Worm (Caenorhabditis elegans) whole organism, young adult: ENCODE measurements around the gene F47B8.14.

Experiments
- B0019.2 ChIP-seq: fragments of 200-800 bp; sonication (Bioruptor generic); conservative IDR thresholded peaks from 2 replicates; pipeline ENCODE4 v1.3.6; 2022; ENCODE audit warnings: missing genetic modification reagents, missing genetic modification characterization, missing compliant biosample characterization
- B0035.1 ChIP-seq: sonication (generic microtip); optimal IDR thresholded peaks from 2 replicates; lab custom pipeline; 2016; ENCODE audit warnings: missing genetic modification characterization, mild to moderate bottlenecking, missing compliant biosample characterization, missing genotype, missing genetic modification reagents
- B0261.1 ChIP-seq: sonication (generic microtip); optimal IDR thresholded peaks from 2 replicates; lab custom pipeline; 2016; ENCODE audit warnings: mild to moderate bottlenecking, missing genetic modification characterization, moderate library complexity, missing compliant biosample characterization
- C06A6.2 ChIP-seq: fragments of 200-800 bp; sonication (Bioruptor generic); conservative IDR thresholded peaks from 2 replicates; pipeline ENCODE4 v1.3.6; 2022; ENCODE audit warnings: missing genetic modification characterization, missing compliant biosample characterization
- C17E4.6 ChIP-seq: fragments of 200-800 bp; sonication (Bioruptor generic); IDR thresholded peaks from 2 replicates; pipeline ENCODE4 v1.3.6; 2022; ENCODE audit warnings: missing genetic modification reagents, missing genetic modification characterization, missing compliant biosample characterization
- F55B11.4 ChIP-seq: sonication (generic microtip); optimal IDR thresholded peaks from 2 replicates; lab custom pipeline; 2016; ENCODE audit warnings: missing compliant biosample characterization, missing genetic modification characterization, borderline replicate concordance; ENCODE audit not compliant: insufficient read depth
- F57A8.1 ChIP-seq: fragments of 200-800 bp; sonication (Bioruptor generic); optimal IDR thresholded peaks from 2 replicates; lab custom pipeline; 2018; ENCODE audit warnings: mild to moderate bottlenecking, missing genetic modification characterization, moderate library complexity, missing compliant biosample characterization
- F57C9.4 ChIP-seq: sonication (generic microtip); optimal IDR thresholded peaks from 2 replicates; lab custom pipeline; 2017; ENCODE audit warnings: mild to moderate bottlenecking, missing genetic modification characterization, missing compliant biosample characterization
- T07F8.4 ChIP-seq: sonication (generic microtip); optimal IDR thresholded peaks from 2 replicates; lab custom pipeline; 2016; ENCODE audit warnings: mild to moderate bottlenecking, missing genetic modification characterization, moderate library complexity, missing compliant biosample characterization
- Y53F4B.3 ChIP-seq: fragments of 200-800 bp; sonication (Bioruptor generic); IDR thresholded peaks from 2 replicates; pipeline ENCODE4 v1.3.6; 2022; ENCODE audit warnings: missing genetic modification reagents, missing genetic modification characterization, missing compliant biosample characterization
- Y67H2A.10 ChIP-seq: fragments of 200-800 bp; sonication (Bioruptor generic); conservative IDR thresholded peaks from 2 replicates; pipeline ENCODE4 v1.3.6; 2022; ENCODE audit warnings: missing genetic modification reagents, missing genetic modification characterization, missing compliant biosample characterization
- akir-1 ChIP-seq: fragments of 200-800 bp; sonication (Bioruptor generic); optimal IDR thresholded peaks from 2 replicates; lab custom pipeline; 2018; ENCODE audit warnings: mild to moderate bottlenecking, missing genetic modification characterization, moderate library complexity, missing compliant biosample characterization
- aptf-2 ChIP-seq: fragments of 200-800 bp; sonication (Bioruptor generic); conservative IDR thresholded peaks from 2 replicates; pipeline ENCODE4 v1.3.6; 2022; ENCODE audit warnings: missing genetic modification reagents, missing genetic modification characterization, missing compliant biosample characterization
- athp-1 ChIP-seq: sonication (generic microtip); optimal IDR thresholded peaks from 2 replicates; lab custom pipeline; 2017; ENCODE audit warnings: mild to moderate bottlenecking, missing genetic modification characterization, missing compliant biosample characterization
- attf-3 ChIP-seq: fragments of 200-800 bp; sonication (Bioruptor generic); conservative IDR thresholded peaks from 2 replicates; pipeline ENCODE4 v1.3.6; 2022; ENCODE audit warnings: missing genetic modification reagents, missing genetic modification characterization, missing compliant biosample characterization
- cebp-2 ChIP-seq: fragments of 200-800 bp; sonication (Bioruptor generic); IDR thresholded peaks from 2 replicates; pipeline ENCODE4 v1.3.6; 2022; ENCODE audit warnings: missing genetic modification characterization, missing compliant biosample characterization
- ceh-27 ChIP-seq: fragments of 200-800 bp; sonication (Bioruptor generic); optimal IDR thresholded peaks from 2 replicates; lab custom pipeline; 2018; ENCODE audit warnings: mild to moderate bottlenecking, missing genetic modification characterization, moderate library complexity, missing compliant biosample characterization
- ceh-40 ChIP-seq: fragments of 200-800 bp; sonication (Bioruptor generic); IDR thresholded peaks from 2 replicates; pipeline ENCODE4 v1.3.6; 2022; ENCODE audit warnings: missing genetic modification characterization, missing compliant biosample characterization
- ceh-91 ChIP-seq: fragments of 200-800 bp; sonication (Bioruptor generic); IDR thresholded peaks from 2 replicates; pipeline ENCODE4 v1.3.6; 2022; ENCODE audit warnings: missing genetic modification reagents, missing genetic modification characterization, missing compliant biosample characterization
- chd-7 ChIP-seq: sonication (generic microtip); optimal IDR thresholded peaks from 2 replicates; lab custom pipeline; 2016; ENCODE audit warnings: mild to moderate bottlenecking, missing genetic modification characterization, moderate library complexity, missing compliant biosample characterization
- dpff-1 ChIP-seq: sonication (generic microtip); optimal IDR thresholded peaks from 2 replicates; lab custom pipeline; 2017; ENCODE audit warnings: mild to moderate bottlenecking, missing genetic modification characterization, missing compliant biosample characterization
- fkh-3 ChIP-seq: sonication (generic microtip); optimal IDR thresholded peaks from 2 replicates; lab custom pipeline; 2016; ENCODE audit warnings: mild to moderate bottlenecking, missing genetic modification characterization, missing compliant biosample characterization
- hlh-12 ChIP-seq: sonication (generic microtip); optimal IDR thresholded peaks from 2 replicates; lab custom pipeline; 2016; ENCODE audit warnings: missing genetic modification characterization, missing compliant biosample characterization
- hmg-1.2 ChIP-seq: fragments of 200-800 bp; sonication (Bioruptor generic); IDR thresholded peaks from 2 replicates; pipeline ENCODE4 v1.3.6; 2022; ENCODE audit warnings: missing genetic modification reagents, missing genetic modification characterization, missing compliant biosample characterization
- lag-1 ChIP-seq: fragments of 200-800 bp; sonication (Bioruptor generic); IDR thresholded peaks from 2 replicates; pipeline ENCODE4 v1.3.6; 2022; ENCODE audit warnings: missing genetic modification reagents, missing genetic modification characterization, missing compliant biosample characterization
- lsl-1 ChIP-seq: fragments of 200-800 bp; sonication (Bioruptor generic); optimal IDR thresholded peaks from 2 replicates; lab custom pipeline; 2018; ENCODE audit warnings: mild to moderate bottlenecking, missing genetic modification characterization, moderate library complexity, missing compliant biosample characterization
- madf-10 ChIP-seq: sonication (generic microtip); optimal IDR thresholded peaks from 2 replicates; lab custom pipeline; 2016; ENCODE audit warnings: mild to moderate bottlenecking, missing genetic modification characterization, missing compliant biosample characterization
- mcd-1 ChIP-seq: fragments of 200-800 bp; sonication (Bioruptor generic); IDR thresholded peaks from 2 replicates; pipeline ENCODE4 v1.3.6; 2022; ENCODE audit warnings: missing genetic modification reagents, missing genetic modification characterization, missing compliant biosample characterization
- mxl-1 ChIP-seq: sonication (generic microtip); optimal IDR thresholded peaks from 2 replicates; lab custom pipeline; 2016; ENCODE audit warnings: missing genetic modification characterization, missing compliant biosample characterization
- nhr-80 ChIP-seq: sonication (generic microtip); optimal IDR thresholded peaks from 2 replicates; lab custom pipeline; 2016; ENCODE audit warnings: missing genetic modification characterization, missing compliant biosample characterization
- nhr-90 ChIP-seq: sonication (generic microtip); optimal IDR thresholded peaks from 2 replicates; lab custom pipeline; 2016; ENCODE audit warnings: missing genotype, mild to moderate bottlenecking, missing genetic modification characterization, missing compliant biosample characterization
- pbrm-1 ChIP-seq: fragments of 200-800 bp; sonication (Bioruptor generic); IDR thresholded peaks from 2 replicates; pipeline ENCODE4 v1.3.6; 2022; ENCODE audit warnings: missing genetic modification reagents, missing genetic modification characterization, missing compliant biosample characterization
- rpc-1 ChIP-seq, 2 experiments: fragments of 150-350 bp in 1 of 2; sonication (generic microtip) in 1 of 2; optimal IDR thresholded peaks; 2 replicates each; lab custom pipeline; 2014 to 2018; ENCODE audit warnings: missing biosample characterization in 1 of 2, missing genetic modification characterization in 1 of 2, missing genetic modification reagents in 1 of 2, missing genotype in 1 of 2
- somi-1 ChIP-seq: fragments of 200-800 bp; sonication (Bioruptor generic); optimal IDR thresholded peaks from 2 replicates; lab custom pipeline; 2018; ENCODE audit warnings: mild to moderate bottlenecking, missing genetic modification characterization, missing compliant biosample characterization
- unc-130 ChIP-seq: sonication (generic microtip); optimal IDR thresholded peaks from 2 replicates; lab custom pipeline; 2016; ENCODE audit warnings: missing genetic modification reagents, missing genetic modification characterization, missing compliant biosample characterization
- zim-3 ChIP-seq: sonication (generic microtip); optimal IDR thresholded peaks from 2 replicates; lab custom pipeline; 2017; ENCODE audit warnings: mild to moderate bottlenecking, missing genetic modification characterization, moderate library complexity, missing compliant biosample characterization
- ztf-18 ChIP-seq: sonication (generic microtip); optimal IDR thresholded peaks from 2 replicates; lab custom pipeline; 2016; ENCODE audit warnings: missing genotype, mild to moderate bottlenecking, missing genetic modification characterization, missing compliant biosample characterization
- ztf-22 ChIP-seq: fragments of 200-800 bp; sonication (Bioruptor generic); optimal IDR thresholded peaks from 2 replicates; lab custom pipeline; 2018; ENCODE audit warnings: mild to moderate bottlenecking, missing genetic modification characterization, moderate library complexity, missing compliant biosample characterization
- ztf-28 ChIP-seq: fragments of 200-800 bp; sonication (Bioruptor generic); IDR thresholded peaks from 2 replicates; pipeline ENCODE4 v1.3.6; 2022; ENCODE audit warnings: missing genetic modification reagents, missing genetic modification characterization, missing compliant biosample characterization
- ztf-6 ChIP-seq: fragments of 200-800 bp; sonication (Bioruptor generic); IDR thresholded peaks from 2 replicates; pipeline ENCODE4 v1.3.6; 2022; ENCODE audit warnings: missing genetic modification reagents, missing genetic modification characterization, missing compliant biosample characterization

Gene F47B8.14

DNA sequence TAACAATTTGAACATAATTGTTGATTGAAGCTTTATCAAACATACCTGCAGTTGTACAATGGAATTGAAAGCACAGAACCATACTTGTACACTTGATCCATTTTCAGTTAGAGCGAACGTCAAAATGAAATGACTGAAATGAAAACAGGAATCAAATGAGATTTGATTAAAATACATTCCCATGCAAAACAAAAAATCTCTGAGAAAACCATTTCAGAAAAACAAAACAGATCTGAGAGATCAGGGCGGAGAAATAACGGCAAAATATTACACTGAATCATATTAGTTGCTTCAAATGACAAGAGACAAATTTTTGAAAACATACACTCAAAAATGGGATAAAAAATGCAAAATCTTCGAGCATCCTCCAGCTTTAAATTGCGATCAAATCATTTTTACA, 40.6 kb upstream of the F47B8.14 start, which contains the start of gene srt-33:
TSS of gene srt-33 (minus strand) at position 101 of the 400 bp plus-strand sequence.
- TF ChIP-seq somi-1 (GFP tag; lab: Kevin White, UChicago) = no peak
- TF ChIP-seq C06A6.2 = no peak
- TF ChIP-seq akir-1 (GFP tag; lab: Kevin White, UChicago) = no peak
- TF ChIP-seq attf-3 (GFP tag; lab: Robert Waterston, UW) = no peak
- no peak for TF ChIP-seq ztf-6 (GFP tag; lab: Robert Waterston, UW)
- TF ChIP-seq C17E4.6 (GFP tag; lab: Robert Waterston, UW) = no peak
- no peak for TF ChIP-seq nhr-80
- no peak for TF ChIP-seq B0261.1 (tag; lab: Kevin White, UChicago)
- no peak for TF ChIP-seq ceh-91 (GFP tag; lab: Robert Waterston, UW)
- TF ChIP-seq, all 124 proteins: peak for 0

DNA sequence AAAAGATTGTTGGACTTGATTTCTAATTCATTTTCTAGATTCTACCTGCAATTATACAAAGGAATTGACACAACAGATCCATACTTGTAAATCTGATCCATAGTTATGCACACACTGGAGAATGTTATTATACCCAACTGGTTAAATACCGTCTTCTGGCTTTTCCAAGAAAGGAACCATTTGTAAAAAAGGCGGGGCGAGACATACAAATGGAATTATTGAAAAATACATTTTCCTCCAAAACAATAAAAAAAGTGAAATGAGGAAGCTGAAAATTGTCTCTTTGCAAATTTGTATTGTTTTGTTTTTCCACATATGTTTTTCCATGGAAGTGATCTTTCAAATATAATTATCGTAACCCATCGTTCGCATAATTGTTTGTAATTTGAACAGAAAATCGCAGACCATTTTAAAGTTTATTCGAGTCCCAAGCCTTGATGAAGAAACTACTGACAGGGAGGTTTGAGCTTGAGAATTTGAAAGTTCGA, 38.1 kb upstream of the F47B8.14 start, which contains the start of the genes srt-74 and F40G12.9:
TSS of gene srt-74 (minus strand) at position 101 of the 488 bp plus-strand sequence.
TSS of gene F40G12.9 (plus strand) at position 438 of the 488 bp plus-strand sequence.
- TF ChIP-seq ceh-40 (GFP tag; lab: Robert Waterston, UW) (no peak), F57A8.1 (GFP tag; lab: Kevin White, UChicago) (no peak), Y67H2A.10 (no peak), lsl-1 (GFP tag; lab: Kevin White, UChicago) (no peak), C17E4.6 (GFP tag; lab: Robert Waterston, UW) (no peak), madf-10 (tag; lab: Kevin White, UChicago) (no peak), F57C9.4 (tag; lab: Kevin White, UChicago) (no peak), zim-3 (no peak), aptf-2 (GFP tag; lab: Robert Waterston, UW) (no peak), nhr-90 (tag; lab: Kevin White, UChicago) (no peak), chd-7 (tag; lab: Kevin White, UChicago) (no peak), T07F8.4 (no peak), mxl-1 (tag; lab: Kevin White, UChicago) (no peak), ceh-27 (GFP tag; lab: Kevin White, UChicago) (no peak), B0035.1 (tag; lab: Kevin White, UChicago) (no peak), B0019.2 (GFP tag; lab: Robert Waterston, UW) (no peak), ztf-22 (GFP tag; lab: Kevin White, UChicago) (no peak), pbrm-1 (GFP tag; lab: Robert Waterston, UW) (no peak), unc-130 (no peak), mcd-1 (GFP tag; lab: Robert Waterston, UW) (no peak)

DNA sequence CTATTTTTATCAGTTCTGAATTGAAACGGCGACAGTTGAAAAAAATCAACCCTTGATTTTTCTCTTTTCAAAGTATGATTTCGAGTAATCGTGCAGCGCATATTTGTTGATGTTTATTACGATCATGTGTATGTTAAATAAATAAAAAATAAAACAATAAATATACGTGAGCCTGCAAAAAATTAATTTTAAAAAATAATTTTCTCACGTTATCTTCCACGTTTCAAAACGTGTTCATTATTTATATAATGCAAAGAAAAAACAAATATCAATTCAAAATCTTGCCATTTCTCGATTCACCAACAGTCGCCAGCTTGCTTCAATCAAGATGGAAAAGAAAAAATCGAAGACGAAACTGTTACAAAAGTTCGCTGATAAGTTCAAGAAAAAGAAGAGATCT, 37.1 kb upstream of the F47B8.14 start, which contains the start of gene F40G12.10:
TSS of gene F40G12.10 (plus strand) at position 301 of the 400 bp plus-strand sequence.
- no peak for TF ChIP-seq T07F8.4
- TF ChIP-seq hmg-1.2 (GFP tag; lab: Robert Waterston, UW) = no peak
- no peak for TF ChIP-seq athp-1 (tag; lab: Kevin White, UChicago)
- TF ChIP-seq ztf-28 (GFP tag; lab: Robert Waterston, UW) = no peak
- TF ChIP-seq dpff-1 (tag; lab: Kevin White, UChicago) = no peak
- TF ChIP-seq hlh-12 (tag; lab: Kevin White, UChicago) = no peak
- TF ChIP-seq fkh-3 (tag; lab: Kevin White, UChicago) = no peak
- TF ChIP-seq cebp-2 (GFP tag; lab: Robert Waterston, UW) = no peak
- no peak for TF ChIP-seq F55B11.4 (tag; lab: Kevin White, UChicago)
- TF ChIP-seq Y53F4B.3 = no peak
- no peak for TF ChIP-seq lsl-1 (GFP tag; lab: Kevin White, UChicago)
- TF ChIP-seq C06A6.2 = no peak
- no peak for TF ChIP-seq lag-1 (GFP tag; lab: Robert Waterston, UW)
- TF ChIP-seq rpc-1 (optimal IDR thresholded peaks at IDR 0.05; lab: Kevin White, UChicago) = no peak
- no peak for TF ChIP-seq rpc-1 (tag; optimal IDR thresholded peaks at IDR 0.05; lab: Kevin White, UChicago)
- TF ChIP-seq ztf-18 = no peak
